Fruit fly (Drosophila melanogaster): ENCODE data around the gene Pgls.

Gene Pgls

DNA sequence GAGAGGGAATG, at the start of gene Pgls:
TSS of gene Pgls (plus strand) at position 3 of the 11 bp plus-strand sequence.
- no peak for TF ChIP-seq psq (optimal IDR thresholded peaks at IDR 0.05)
- no peak for TF ChIP-seq Myc (optimal IDR thresholded peaks at IDR 0.05)

DNA sequence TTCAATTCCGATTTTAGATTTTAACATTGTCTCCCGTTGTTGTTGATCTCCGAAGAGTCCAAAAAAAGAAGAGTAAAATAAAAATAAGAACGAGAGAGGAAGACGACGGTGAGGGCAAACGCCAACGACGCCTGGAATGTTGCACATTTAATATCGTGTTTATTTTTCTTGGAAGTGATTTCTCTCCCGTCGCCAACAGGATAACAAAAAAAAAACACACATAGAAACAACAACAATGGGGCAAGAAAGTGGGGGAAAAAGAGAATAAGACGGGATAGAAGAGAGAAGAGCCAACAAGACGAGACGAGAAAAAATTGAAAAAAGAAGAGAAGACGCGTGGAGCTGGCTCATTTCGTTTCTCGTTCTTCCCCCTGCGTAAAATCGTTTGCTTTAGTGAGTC, 46.2 kb upstream of the Pgls start:
- TF ChIP-seq Myc (optimal IDR thresholded peaks at IDR 0.05): no peak
- no peak for TF ChIP-seq Sin3A (optimal IDR thresholded peaks at IDR 0.05)
- TF ChIP-seq ttk (optimal IDR thresholded peaks at IDR 0.05): no peak
- no peak for TF ChIP-seq h (optimal IDR thresholded peaks at IDR 0.05)
- no peak for TF ChIP-seq psq (optimal IDR thresholded peaks at IDR 0.05)
- no peak for TF ChIP-seq insv (optimal IDR thresholded peaks at IDR 0.05)

DNA sequence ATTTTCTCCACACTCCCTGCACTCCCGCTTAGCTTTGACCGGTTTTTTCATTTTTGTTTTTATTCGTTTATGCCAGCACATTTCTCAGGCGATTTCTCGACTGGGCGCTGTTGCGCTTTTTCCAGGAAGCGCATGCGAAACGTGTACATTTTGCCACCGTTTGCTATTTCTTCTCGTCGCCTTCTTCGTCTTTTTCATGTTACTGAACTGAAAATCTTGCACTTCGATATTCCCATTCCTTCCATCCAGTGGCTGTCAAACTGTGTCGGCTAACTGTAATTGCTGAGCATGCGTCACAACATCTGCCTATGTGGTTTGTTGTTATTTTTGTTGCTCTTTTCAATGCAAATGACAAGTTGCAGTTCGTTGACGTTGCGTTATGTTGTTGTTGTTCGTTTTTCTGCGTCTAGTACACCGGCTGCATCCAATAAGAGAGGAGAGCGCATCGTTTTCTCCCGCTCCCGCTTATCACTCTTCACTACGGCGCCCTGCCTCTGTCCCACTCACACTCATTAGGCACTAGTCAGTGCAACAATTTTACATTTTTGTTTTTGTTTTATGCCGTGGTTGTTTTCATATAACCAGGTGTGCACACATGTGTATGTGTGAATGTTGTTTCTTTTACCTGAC, 45.3 kb upstream of the Pgls start:
- TF ChIP-seq insv (optimal IDR thresholded peaks at IDR 0.05) (no peak), ttk (optimal IDR thresholded peaks at IDR 0.05) (no peak), Sin3A (optimal IDR thresholded peaks at IDR 0.05) (no peak), h (optimal IDR thresholded peaks at IDR 0.05) (no peak), psq (optimal IDR thresholded peaks at IDR 0.05) (no peak), Myc (optimal IDR thresholded peaks at IDR 0.05) (no peak)

DNA sequence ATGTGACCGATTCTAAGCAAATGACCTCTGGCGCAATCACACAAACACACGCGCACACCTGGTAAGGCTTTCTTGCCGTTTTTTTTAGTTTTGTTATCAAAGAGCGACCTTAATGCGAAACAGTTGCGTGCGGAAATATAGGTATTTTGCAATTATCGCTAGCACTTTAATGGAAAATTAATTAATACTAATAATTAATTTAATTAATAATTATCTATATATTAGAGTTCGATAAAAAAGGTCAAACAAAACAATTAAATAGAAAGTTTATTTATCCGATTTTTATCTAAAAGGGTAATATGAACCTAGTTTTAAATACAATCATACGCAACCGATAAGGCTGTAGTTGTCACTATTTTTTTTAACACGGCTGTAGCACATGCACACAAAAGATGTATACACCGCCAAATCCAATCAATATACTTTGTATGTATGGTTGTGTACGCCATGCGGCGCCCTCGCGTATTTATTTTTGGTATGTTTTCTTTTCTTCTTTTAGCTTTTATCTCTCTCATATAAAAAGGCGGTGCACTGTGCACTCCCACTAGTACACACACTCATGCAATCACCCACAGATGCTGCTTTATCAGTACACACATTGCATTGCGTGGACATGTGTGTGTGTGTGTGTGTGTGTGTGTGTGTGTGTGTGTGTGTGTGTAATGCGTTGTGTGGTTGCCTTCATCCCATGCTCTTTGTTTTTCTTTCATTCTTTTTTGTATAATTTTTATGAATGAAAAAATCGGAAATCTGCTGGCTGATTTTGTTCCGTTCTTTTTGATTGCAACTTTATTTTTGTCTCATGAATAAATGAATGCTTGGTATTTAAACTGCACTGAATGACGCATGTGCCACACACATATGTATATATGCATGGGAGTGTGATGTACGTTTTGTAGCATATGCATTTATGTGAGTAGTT, 44.5 kb upstream of the Pgls start:
- TF ChIP-seq Myc (optimal IDR thresholded peaks at IDR 0.05) (no peak), Sin3A (optimal IDR thresholded peaks at IDR 0.05) (no peak), insv (optimal IDR thresholded peaks at IDR 0.05) (no peak), ttk (optimal IDR thresholded peaks at IDR 0.05) (no peak), h (optimal IDR thresholded peaks at IDR 0.05) (no peak)

DNA sequence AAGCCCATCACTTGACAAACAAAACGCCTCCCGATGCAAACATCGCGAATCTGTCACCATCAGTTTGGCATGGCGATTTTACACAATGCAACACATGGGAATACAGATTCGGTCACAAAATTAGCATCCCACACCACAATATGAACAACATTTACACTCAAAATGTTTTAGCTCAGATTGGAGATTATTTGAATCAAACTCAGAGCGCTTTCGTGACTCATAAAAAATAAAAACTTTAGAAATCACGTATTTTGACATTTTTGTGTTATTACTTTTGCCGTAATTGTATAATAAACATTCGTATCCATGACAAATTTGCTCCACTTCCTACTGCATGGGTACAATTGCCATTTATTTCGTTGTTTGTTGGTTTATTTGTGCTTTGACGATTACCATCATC, 43.2 kb upstream of the Pgls start:
- TF ChIP-seq h (optimal IDR thresholded peaks at IDR 0.05) (no peak), ttk (optimal IDR thresholded peaks at IDR 0.05) (no peak), insv (optimal IDR thresholded peaks at IDR 0.05) (no peak), psq (optimal IDR thresholded peaks at IDR 0.05) (no peak), Sin3A (optimal IDR thresholded peaks at IDR 0.05) (no peak), Myc (optimal IDR thresholded peaks at IDR 0.05) (no peak)

DNA sequence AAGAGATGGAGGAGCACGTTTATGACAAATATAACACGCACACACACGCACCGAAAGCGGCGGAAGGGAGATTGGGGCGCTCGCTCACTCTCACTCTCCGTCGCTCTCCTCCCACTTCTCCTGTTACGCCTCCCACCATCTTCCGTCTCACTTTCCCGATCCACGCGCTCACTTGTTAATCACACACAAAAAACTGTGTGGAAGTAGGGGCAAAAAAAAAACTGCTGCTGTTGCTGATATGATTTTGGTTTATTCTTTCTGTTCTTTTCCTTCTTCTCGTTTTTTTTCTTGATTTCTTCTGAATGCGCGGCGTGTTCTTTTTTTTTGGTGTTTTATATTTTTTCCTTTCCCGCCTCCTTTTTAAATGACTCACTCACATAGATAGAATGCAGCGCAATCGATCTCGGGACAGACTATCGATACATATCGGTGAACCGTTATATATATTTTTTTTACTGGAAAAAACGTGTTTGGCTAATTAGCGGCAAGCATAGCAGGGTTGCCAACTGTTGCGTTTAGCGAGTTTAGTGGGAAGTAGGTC, 41.5 kb upstream of the Pgls start:
- TF ChIP-seq psq (optimal IDR thresholded peaks at IDR 0.05): no peak
- TF ChIP-seq insv (optimal IDR thresholded peaks at IDR 0.05): no peak
- TF ChIP-seq ttk (optimal IDR thresholded peaks at IDR 0.05): no peak
- TF ChIP-seq h (optimal IDR thresholded peaks at IDR 0.05): no peak
- no peak for TF ChIP-seq Sin3A (optimal IDR thresholded peaks at IDR 0.05)
- no peak for TF ChIP-seq Myc (optimal IDR thresholded peaks at IDR 0.05)

DNA sequence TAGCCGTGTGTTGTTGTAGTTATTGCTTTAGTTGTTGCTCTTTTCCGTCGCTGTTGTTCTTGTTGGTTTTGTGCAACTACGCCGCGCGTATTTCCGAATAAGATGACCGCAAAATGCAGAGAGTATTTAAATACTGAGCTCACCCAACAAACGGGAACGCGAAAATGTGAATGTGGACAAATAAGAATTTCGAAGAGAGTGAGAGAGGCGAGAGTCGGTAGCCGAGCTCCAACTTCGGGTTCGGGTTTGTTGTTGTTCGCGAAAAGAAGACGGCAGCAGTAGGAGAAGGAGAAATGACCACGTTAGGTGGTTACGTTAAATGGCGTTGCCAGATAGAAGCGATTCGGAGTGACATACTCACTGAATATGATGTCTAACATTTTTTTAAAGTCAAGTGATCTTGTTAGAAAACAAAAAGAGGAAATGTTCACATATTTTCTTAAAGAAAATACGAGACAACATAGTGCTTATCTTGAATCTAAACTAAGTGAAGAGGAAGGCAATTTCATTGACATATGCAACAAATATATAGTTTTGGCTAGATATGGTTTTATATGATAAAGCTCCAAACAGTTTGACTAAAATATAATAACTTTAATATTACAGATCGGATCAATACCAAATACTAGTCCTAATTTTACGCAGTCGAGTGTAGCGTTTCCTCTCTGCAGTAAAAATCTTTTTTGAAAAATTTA, 40.4 kb upstream of the Pgls start:
- TF ChIP-seq ttk (optimal IDR thresholded peaks at IDR 0.05) (no peak), psq (optimal IDR thresholded peaks at IDR 0.05) (no peak), Sin3A (optimal IDR thresholded peaks at IDR 0.05) (no peak), h (optimal IDR thresholded peaks at IDR 0.05) (no peak), Myc (optimal IDR thresholded peaks at IDR 0.05) (no peak), insv (optimal IDR thresholded peaks at IDR 0.05) (no peak)

DNA sequence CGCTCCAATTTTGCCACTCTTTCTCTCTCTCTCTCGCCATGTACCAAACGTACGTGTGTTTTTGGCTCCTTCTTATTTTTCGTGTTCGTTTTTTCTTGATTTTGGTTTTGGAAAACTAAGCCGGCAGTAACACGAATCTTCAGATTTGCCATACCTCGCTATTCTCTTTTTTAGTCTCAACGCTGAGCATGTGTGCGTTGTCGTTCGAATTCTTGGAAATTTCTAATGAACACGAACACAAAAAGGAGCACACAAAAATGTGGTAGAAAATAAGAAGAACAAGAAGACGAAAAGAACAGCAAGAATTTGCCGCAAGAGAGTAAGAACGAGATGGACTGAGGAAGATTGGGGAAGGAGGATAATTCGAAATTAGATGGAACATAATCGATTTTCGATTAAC, 38.6 kb upstream of the Pgls start:
- no peak for TF ChIP-seq Sin3A (optimal IDR thresholded peaks at IDR 0.05)
- TF ChIP-seq ttk (optimal IDR thresholded peaks at IDR 0.05): no peak
- TF ChIP-seq psq (optimal IDR thresholded peaks at IDR 0.05): no peak
- TF ChIP-seq Myc (optimal IDR thresholded peaks at IDR 0.05): no peak
- TF ChIP-seq insv (optimal IDR thresholded peaks at IDR 0.05): no peak
- no peak for TF ChIP-seq h (optimal IDR thresholded peaks at IDR 0.05)

DNA sequence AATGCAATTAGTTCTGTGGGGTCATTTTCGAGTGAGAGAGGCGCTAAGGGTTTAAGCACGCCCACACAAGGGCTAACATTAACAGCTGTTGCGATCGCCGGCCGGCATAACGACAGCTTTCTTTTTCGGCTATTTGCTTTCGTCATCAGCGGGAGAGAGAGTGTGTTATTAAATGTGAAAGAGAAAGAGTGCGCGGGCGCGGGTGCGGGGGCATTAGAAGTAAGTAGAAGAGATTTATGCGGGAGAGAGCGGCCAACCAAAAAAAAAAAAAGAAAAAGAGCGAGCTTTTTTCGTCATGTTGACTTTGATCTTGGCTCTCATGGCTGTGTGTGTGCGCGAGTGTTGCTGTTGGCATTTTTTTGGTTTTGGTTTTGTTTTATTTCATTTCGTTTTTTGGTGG, 33.1 kb upstream of the Pgls start:
- TF ChIP-seq Myc (optimal IDR thresholded peaks at IDR 0.05) (no peak), insv (optimal IDR thresholded peaks at IDR 0.05) (no peak), h (optimal IDR thresholded peaks at IDR 0.05) (no peak), Sin3A (optimal IDR thresholded peaks at IDR 0.05) (no peak), psq (optimal IDR thresholded peaks at IDR 0.05) (no peak), ttk (optimal IDR thresholded peaks at IDR 0.05) (no peak)

DNA sequence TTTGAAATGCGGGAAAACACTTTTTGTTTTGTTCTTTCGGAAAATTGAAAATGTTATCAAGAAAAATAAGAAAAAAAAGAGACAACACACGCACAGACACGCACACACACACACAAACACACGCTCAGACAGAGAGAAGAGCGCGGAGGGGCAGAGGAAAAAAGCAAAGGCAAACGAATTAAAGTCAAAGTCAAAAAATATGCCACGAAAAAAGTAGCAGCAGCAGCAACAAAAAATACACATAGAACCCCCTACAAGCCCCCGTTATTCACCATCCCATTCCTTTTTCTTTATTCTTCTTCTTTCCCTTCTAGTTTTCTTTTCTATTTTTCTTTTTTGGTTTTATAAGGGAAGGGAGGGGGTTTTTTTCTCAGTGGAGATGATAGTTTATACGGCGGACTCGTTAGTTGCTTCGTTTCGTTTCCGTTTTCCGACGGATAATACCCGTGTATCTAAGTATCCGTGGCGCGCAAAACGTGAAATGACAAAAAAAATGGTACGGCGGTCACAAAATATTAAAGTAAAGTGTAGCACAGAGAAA, 32.3 kb upstream of the Pgls start:
- no peak for TF ChIP-seq Myc (optimal IDR thresholded peaks at IDR 0.05)
- no peak for TF ChIP-seq ttk (optimal IDR thresholded peaks at IDR 0.05)
- TF ChIP-seq h (optimal IDR thresholded peaks at IDR 0.05): no peak
- no peak for TF ChIP-seq psq (optimal IDR thresholded peaks at IDR 0.05)
- no peak for TF ChIP-seq Sin3A (optimal IDR thresholded peaks at IDR 0.05)
- TF ChIP-seq insv (optimal IDR thresholded peaks at IDR 0.05): no peak

DNA sequence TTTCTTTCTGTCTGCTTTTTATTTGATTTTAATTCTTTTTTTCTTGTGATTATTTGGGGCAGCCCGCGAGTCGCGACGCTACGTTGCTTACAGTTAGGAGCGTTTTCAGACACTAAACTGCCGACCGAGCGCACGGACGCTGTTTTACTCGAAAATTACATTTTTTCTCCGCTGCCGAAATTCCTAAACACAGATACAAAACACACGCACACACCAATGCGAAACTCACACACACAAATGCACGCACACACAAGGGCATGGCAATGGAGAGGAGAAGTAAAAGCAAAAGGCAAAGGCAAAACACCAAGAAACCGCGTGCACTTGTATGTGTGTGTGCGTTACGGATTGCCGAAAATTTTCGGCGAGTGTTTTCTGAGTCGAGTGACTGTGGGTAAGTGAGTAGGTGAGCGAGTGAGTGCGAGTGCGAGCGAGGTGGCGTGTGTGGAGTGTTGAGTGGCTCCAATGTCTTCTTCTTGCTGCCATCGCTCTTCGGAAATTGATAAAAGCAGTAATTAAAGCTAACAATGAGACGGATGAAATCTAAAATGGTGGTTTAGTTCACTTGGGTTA, 31.6 kb upstream of the Pgls start:
- TF ChIP-seq psq (optimal IDR thresholded peaks at IDR 0.05) (peak; percentile 41), Sin3A (optimal IDR thresholded peaks at IDR 0.05) (no peak)

DNA sequence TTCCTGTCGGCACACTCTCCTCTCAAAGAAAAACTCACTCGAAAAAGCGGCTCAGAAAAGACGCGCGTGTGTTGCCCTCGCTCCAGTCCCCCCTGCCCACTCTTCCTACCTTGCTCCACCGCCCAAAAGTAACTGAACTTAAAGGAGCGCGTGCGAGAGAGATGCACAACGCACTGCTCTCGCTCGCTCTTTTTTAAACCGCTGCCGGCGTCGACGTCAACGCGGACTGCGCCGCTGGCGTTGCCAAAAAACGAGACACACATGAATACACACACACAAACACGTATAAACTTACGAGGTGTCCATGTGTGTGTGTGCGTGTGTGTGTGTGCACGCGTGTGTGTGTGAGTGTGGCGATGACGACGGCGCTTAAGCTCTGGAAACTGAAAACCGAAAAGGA, 30.4 kb upstream of the Pgls start:
- no peak for TF ChIP-seq psq (optimal IDR thresholded peaks at IDR 0.05)
- no peak for TF ChIP-seq Myc (optimal IDR thresholded peaks at IDR 0.05)
- no peak for TF ChIP-seq h (optimal IDR thresholded peaks at IDR 0.05)
- no peak for TF ChIP-seq insv (optimal IDR thresholded peaks at IDR 0.05)
- TF ChIP-seq ttk (optimal IDR thresholded peaks at IDR 0.05): no peak
- TF ChIP-seq Sin3A (optimal IDR thresholded peaks at IDR 0.05): no peak
